Worm (Caenorhabditis elegans): ENCODE data around the gene srz-16.

DNA sequence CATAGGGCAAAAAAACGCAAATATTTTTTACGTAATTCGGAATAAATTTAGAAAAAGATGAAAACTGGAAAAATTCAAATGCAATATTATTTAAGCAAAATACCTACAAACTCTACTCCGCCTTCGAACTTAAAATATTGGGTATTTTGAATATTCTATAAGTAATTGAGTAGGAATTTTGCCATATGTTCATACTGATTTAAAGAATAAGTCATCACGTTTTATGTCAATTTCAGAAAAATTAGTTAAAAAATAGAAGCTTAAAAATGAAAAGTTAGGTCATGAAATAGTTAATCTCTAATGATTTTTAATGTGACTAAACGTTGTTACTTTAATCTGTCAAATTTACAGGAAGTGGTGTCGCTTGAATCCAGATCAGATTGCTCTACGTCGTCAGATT, 35.0 kb downstream of the srz-16 start, which contains the start of gene F19B2.7:
- TF ChIP-seq him-1 (tag; optimal IDR thresholded peaks at IDR 0.05), result no peak
- no peak for TF ChIP-seq dao-5 (tag; optimal IDR thresholded peaks at IDR 0.05)
- no peak for TF ChIP-seq W03F9.2 (tag; optimal IDR thresholded peaks at IDR 0.05)

Measured in whole organism, L4/young adult.